Worm (Caenorhabditis elegans): ENCODE results near the gene ndab-2.

The ndab-2 gene

ce11 chrIII:7162065-7162762 lies 18.3 kb upstream of the ndab-2 start, which contains the start of the genes syf-2 and K04G7.1 (continued):
- TF ChIP-seq sma-3 (GFP tag; optimal IDR thresholded peaks at IDR 0.05), result peak; percentile 86
- no peak for TF ChIP-seq mbf-1 (tag; optimal IDR thresholded peaks at IDR 0.05)
- peak; percentile 86 for TF ChIP-seq nhr-21 (tag; optimal IDR thresholded peaks at IDR 0.05)
- peak; percentile 82 for TF ChIP-seq fos-1 (tag; optimal IDR thresholded peaks at IDR 0.05)
- TF ChIP-seq unc-55 (GFP tag; optimal IDR thresholded peaks at IDR 0.05), result peak; percentile 98
- peak; percentile 82 for TF ChIP-seq snpc-4 (tag; optimal IDR thresholded peaks at IDR 0.05)
- TF ChIP-seq nhr-77 (tag; optimal IDR thresholded peaks at IDR 0.05), result peak; percentile 32
- TF ChIP-seq F13H6.1 (tag; optimal IDR thresholded peaks at IDR 0.05), result peak; percentile 78
- no peak for TF ChIP-seq ceh-82 (tag; optimal IDR thresholded peaks at IDR 0.05)
- TF ChIP-seq sem-4 (tag; optimal IDR thresholded peaks at IDR 0.05), result peak; percentile 77
- no peak for TF ChIP-seq aly-2 (tag; optimal IDR thresholded peaks at IDR 0.05)
- TF ChIP-seq elt-1 (tag; optimal IDR thresholded peaks at IDR 0.05), result no peak
- TF ChIP-seq ztf-1 (GFP tag; conservative IDR thresholded peaks at IDR 0.05), result no peak
- peak; percentile 3 for TF ChIP-seq lin-39 (tag; optimal IDR thresholded peaks at IDR 0.05)
- TF ChIP-seq mdl-1 (tag; optimal IDR thresholded peaks at IDR 0.05), result peak in 1 of 2 experiments; percentile 67
- peak; percentile 66 for TF ChIP-seq zag-1 (tag; optimal IDR thresholded peaks at IDR 0.05)
- peak; percentile 58 for TF ChIP-seq ztf-4 (tag; optimal IDR thresholded peaks at IDR 0.05)
- no peak for TF ChIP-seq dmd-4 (tag; optimal IDR thresholded peaks at IDR 0.05)
- TF ChIP-seq Y55F3AM.14 (GFP tag; optimal IDR thresholded peaks at IDR 0.05), result no peak

ce11 chrIII:7165276-7165675 lies 15.3 kb upstream of the ndab-2 start:
- no peak for TF ChIP-seq snpc-4 (tag; optimal IDR thresholded peaks at IDR 0.05)

- TF ChIP-seq dmd-4 (tag; optimal IDR thresholded peaks at IDR 0.05), result no peak
- peak; percentile 43 for TF ChIP-seq egl-27 (tag; optimal IDR thresholded peaks at IDR 0.05)
- peak in 1 of 2 experiments; percentile 21 for TF ChIP-seq mdl-1 (tag; optimal IDR thresholded peaks at IDR 0.05)
- peak in 1 of 2 experiments; percentile 50 for TF ChIP-seq lsy-2 (tag; optimal IDR thresholded peaks at IDR 0.05)
- peak; percentile 87 for TF ChIP-seq crh-2 (tag; optimal IDR thresholded peaks at IDR 0.05)
- TF ChIP-seq ztf-11 (tag; optimal IDR thresholded peaks at IDR 0.05), result no peak
- TF ChIP-seq fos-1 (tag; optimal IDR thresholded peaks at IDR 0.05), result peak; percentile 95
- peak; percentile 52 for TF ChIP-seq gmeb-1 (tag; optimal IDR thresholded peaks at IDR 0.05)
- peak; percentile 80 for TF ChIP-seq C34F6.9 (tag; optimal IDR thresholded peaks at IDR 0.05)
- peak; percentile 71 for TF ChIP-seq blmp-1 (tag; optimal IDR thresholded peaks at IDR 0.05; ENCODE audit: insufficient read depth)
- TF ChIP-seq F13H6.1 (tag; optimal IDR thresholded peaks at IDR 0.05), result peak; percentile 51
- no peak for TF ChIP-seq sem-4 (tag; optimal IDR thresholded peaks at IDR 0.05)
- peak; percentile 73 for TF ChIP-seq sma-9 (GFP tag; optimal IDR thresholded peaks at IDR 0.05)
- no peak for TF ChIP-seq sma-9 (tag; optimal IDR thresholded peaks at IDR 0.05)
- TF ChIP-seq unc-55 (GFP tag; optimal IDR thresholded peaks at IDR 0.05), result peak; percentile 57
- peak; percentile 76 for TF ChIP-seq nhr-129 (tag; optimal IDR thresholded peaks at IDR 0.05)
- no peak for TF ChIP-seq ZK546.5 (tag; optimal IDR thresholded peaks at IDR 0.05)
Measured at ce11 chrIII:7165816-7166229, 14.7 kb upstream of the ndab-2 start.

- TF ChIP-seq gmeb-1 (tag; optimal IDR thresholded peaks at IDR 0.05) (no peak), zag-1 (tag; optimal IDR thresholded peaks at IDR 0.05) (peak; percentile 62), aly-2 (tag; optimal IDR thresholded peaks at IDR 0.05) (no peak), nhr-11 (tag; optimal IDR thresholded peaks at IDR 0.05) (no peak), sma-3 (GFP tag; optimal IDR thresholded peaks at IDR 0.05) (no peak), Y55F3AM.14 (GFP tag; optimal IDR thresholded peaks at IDR 0.05) (no peak), nhr-23 (tag; optimal IDR thresholded peaks at IDR 0.05) (no peak), nhr-237 (tag; optimal IDR thresholded peaks at IDR 0.05) (no peak), ztf-11 (tag; optimal IDR thresholded peaks at IDR 0.05) (no peak), nhr-21 (tag; optimal IDR thresholded peaks at IDR 0.05) (no peak), ama-1 (optimal IDR thresholded peaks at IDR 0.05) (no peak), nhr-12 (tag; optimal IDR thresholded peaks at IDR 0.05) (no peak), nhr-6 (tag; optimal IDR thresholded peaks at IDR 0.05) (no peak), egl-27 (tag; optimal IDR thresholded peaks at IDR 0.05) (peak; percentile 74), sem-4 (tag; optimal IDR thresholded peaks at IDR 0.05) (no peak), alr-1 (tag; optimal IDR thresholded peaks at IDR 0.05) (no peak), nhr-25 (tag; optimal IDR thresholded peaks at IDR 0.05) (peak; percentile 5), ZK546.5 (tag; optimal IDR thresholded peaks at IDR 0.05) (no peak), peb-1 (tag; optimal IDR thresholded peaks at IDR 0.05) (no peak), unc-62 (GFP tag; optimal IDR thresholded peaks at IDR 0.05) (no peak), lsy-2 (tag; optimal IDR thresholded peaks at IDR 0.05) (peak in 1 of 2 experiments; percentile 69), C34F6.9 (tag; optimal IDR thresholded peaks at IDR 0.05) (peak; percentile 77), skn-1 (tag; optimal IDR thresholded peaks at IDR 0.05) (no peak), ztf-1 (GFP tag; conservative IDR thresholded peaks at IDR 0.05) (no peak), ztf-4 (tag; optimal IDR thresholded peaks at IDR 0.05) (peak; percentile 32), F13H6.1 (tag; optimal IDR thresholded peaks at IDR 0.05) (peak; percentile 44), snpc-4 (tag; optimal IDR thresholded peaks at IDR 0.05) (no peak), mdl-1 (tag; optimal IDR thresholded peaks at IDR 0.05) (peak; percentile 23 to 29), sma-9 (GFP tag; optimal IDR thresholded peaks at IDR 0.05) (peak; percentile 13), sma-9 (tag; optimal IDR thresholded peaks at IDR 0.05) (no peak), mab-5 (tag; optimal IDR thresholded peaks at IDR 0.05) (peak; percentile 16)
Measured at ce11 chrIII:7166664-7167567, 13.6 kb upstream of the ndab-2 start.
